Fruit fly (Drosophila melanogaster): ENCODE results near the gene SerRS-m.

- TF ChIP-seq N (GFP tag; optimal IDR thresholded peaks at IDR 0.05) (no peak), Jra (GFP tag; optimal IDR thresholded peaks at IDR 0.05) (no peak)
Observed at dm6 chr3R:15374397-15374796, 33.9 kb downstream of the SerRS-m start, which contains the start of gene Rbp.

Measured in whole organism, wandering third instar larva.